Worm (Caenorhabditis elegans): ENCODE results near the gene dpy-19.
A peak's percentile ranks its signal among the peaks of the same experiment; 100 is the strongest.

DNA sequence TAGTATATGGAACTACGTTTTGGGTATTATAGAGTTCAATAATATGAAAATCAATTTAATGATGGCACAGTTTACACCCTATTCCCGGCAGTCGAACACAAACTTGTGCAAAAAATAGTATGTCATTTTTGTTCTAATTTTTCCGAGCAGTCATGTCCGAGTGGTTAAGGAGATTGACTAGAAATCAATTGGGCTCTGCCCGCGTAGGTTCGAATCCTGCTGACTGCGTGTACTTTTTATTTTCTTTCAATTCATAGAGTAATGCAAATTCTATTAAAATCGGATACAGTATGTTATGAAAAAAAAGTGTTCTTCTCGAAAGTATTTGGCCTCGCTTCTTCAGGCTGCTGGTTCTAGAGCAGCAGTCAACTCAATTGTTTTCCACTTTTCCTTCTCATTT lies 21.3 kb downstream of the dpy-19 start:
- TF ChIP-seq nhr-42 (GFP tag; IDR thresholded peaks at IDR 0.05) (no peak), F26F4.8 (GFP tag; conservative IDR thresholded peaks at IDR 0.05) (0 out of 2 replicates have a peak, but pooled peaks have one; percentile 42), pqm-1 (tag; optimal IDR thresholded peaks at IDR 0.05) (no peak), ceh-32 (tag; optimal IDR thresholded peaks at IDR 0.05; ENCODE audit: poor library complexity) (no peak), nhr-237 (tag; optimal IDR thresholded peaks at IDR 0.05) (no peak), nhr-77 (tag; optimal IDR thresholded peaks at IDR 0.05) (no peak)

All from whole organism, L4 larva.